Worm (Caenorhabditis elegans) whole organism, L1 larva: Measurements from ENCODE around the gene F32A11.1.

Source experiments
- C04F5.9 ChIP-seq: sonication (generic microtip); optimal IDR thresholded peaks from 2 replicates; lab custom pipeline; 2016; ENCODE audit warnings: missing genetic modification characterization, missing compliant biosample characterization
- dpl-1 ChIP-seq, 3 experiments: fragments of 150-350 bp in 2 of 3; sonication (generic microtip) in 1 of 3; optimal IDR thresholded peaks; 2 replicates each; lab custom pipeline; 2014 to 2017; ENCODE audit warnings: missing biosample characterization in 3 of 3, missing genetic modification characterization in 3 of 3, missing genetic modification reagents in 3 of 3
- lin-13 ChIP-seq: fragments of 150-350 bp; optimal IDR thresholded peaks from 2 replicates; lab custom pipeline; 2014; ENCODE audit warnings: missing biosample characterization, missing genetic modification reagents, missing genetic modification characterization
- nhr-28 ChIP-seq: fragments of 150-350 bp; optimal IDR thresholded peaks from 2 replicates; lab custom pipeline; 2014; ENCODE audit warnings: missing biosample characterization, missing genetic modification characterization
- nhr-77 ChIP-seq: fragments of 150-350 bp; optimal IDR thresholded peaks from 2 replicates; lab custom pipeline; 2014; ENCODE audit warnings: missing biosample characterization, missing genetic modification characterization
- snpc-4 ChIP-seq: fragments of 150-350 bp; optimal IDR thresholded peaks from 2 replicates; lab custom pipeline; 2014; ENCODE audit warnings: missing biosample characterization, missing genetic modification characterization
- tlp-1 ChIP-seq: fragments of 150-350 bp; optimal IDR thresholded peaks from 2 replicates; lab custom pipeline; 2014; ENCODE audit warnings: missing biosample characterization, missing genetic modification characterization
- unc-98 ChIP-seq: fragments of 200-800 bp; sonication (Bioruptor generic); IDR thresholded peaks from 2 replicates; pipeline ENCODE4 v1.3.6; 2022; ENCODE audit warnings: missing genetic modification characterization, missing compliant biosample characterization
- zip-4 ChIP-seq: fragments of 200-800 bp; sonication (Bioruptor generic); optimal IDR thresholded peaks from 2 replicates; lab custom pipeline; 2018; ENCODE audit warnings: mild to moderate bottlenecking, missing genetic modification characterization, moderate library complexity, missing compliant biosample characterization

ce11 chrII:13163009-13163408 lies 5.9 kb downstream of the F32A11.1 start:
- TF ChIP-seq nhr-77 (tag; lab: Kevin White, UChicago), result no peak
- TF ChIP-seq C04F5.9 (tag; lab: Kevin White, UChicago), result no peak
- no peak for TF ChIP-seq snpc-4 (tag; lab: Kevin White, UChicago)
- no peak for TF ChIP-seq tlp-1 (tag; lab: Kevin White, UChicago)
- TF ChIP-seq nhr-28 (tag; lab: Kevin White, UChicago), result no peak
- TF ChIP-seq dpl-1 (GFP tag; optimal IDR thresholded peaks at IDR 0.05; lab: Kevin White, UChicago), result no peak
- no peak for TF ChIP-seq lin-13
- no peak for TF ChIP-seq zip-4 (GFP tag; lab: Kevin White, UChicago)
- no peak for TF ChIP-seq unc-98 (GFP tag; lab: Robert Waterston, UW)
